Fruit fly (Drosophila melanogaster) whole organism, adult: Measurements from ENCODE around the gene CG42656.

Source experiments
- CG11617 ChIP-seq: fragments of 200-800 bp; sonication (Bioruptor generic); optimal IDR thresholded peaks from 2 replicates; lab custom pipeline; 2017; ENCODE audit warnings: mild to moderate bottlenecking, missing biosample characterization, missing genetic modification reagents, missing genetic modification characterization
- CG12768 ChIP-seq: fragments of 200-800 bp; sonication (Bioruptor generic); optimal IDR thresholded peaks from 2 replicates; lab custom pipeline; 2017; ENCODE audit warnings: missing biosample characterization, missing genetic modification characterization, mild to moderate bottlenecking, moderate library complexity, missing genetic modification reagents
- CG14711 ChIP-seq: fragments of 200-800 bp; sonication (Bioruptor generic); optimal IDR thresholded peaks from 2 replicates; lab custom pipeline; 2018; ENCODE audit warnings: missing biosample characterization, mild to moderate bottlenecking, missing genetic modification characterization, moderate library complexity
- CG1620 ChIP-seq: fragments of 200-800 bp; sonication (Bioruptor generic); optimal IDR thresholded peaks from 2 replicates; lab custom pipeline; 2016; ENCODE audit warnings: missing biosample characterization, missing genetic modification characterization
- CG33017 ChIP-seq: fragments of 200-800 bp; sonication (Bioruptor generic); optimal IDR thresholded peaks from 2 replicates; lab custom pipeline; 2018; ENCODE audit warnings: missing biosample characterization, mild to moderate bottlenecking, missing genetic modification characterization, moderate library complexity
- CG5204 ChIP-seq: fragments of 200-800 bp; sonication (Bioruptor generic); optimal IDR thresholded peaks from 2 replicates; lab custom pipeline; 2016; ENCODE audit warnings: missing biosample characterization, missing genetic modification characterization
- CG7045 ChIP-seq: fragments of 200-800 bp; sonication (Bioruptor generic); optimal IDR thresholded peaks from 2 replicates; lab custom pipeline; 2017; ENCODE audit warnings: missing biosample characterization, mild to moderate bottlenecking, missing genetic modification characterization
- CG7101 ChIP-seq: fragments of 200-800 bp; sonication (Bioruptor generic); optimal IDR thresholded peaks from 2 replicates; lab custom pipeline; 2018; ENCODE audit warnings: missing biosample characterization, mild to moderate bottlenecking, missing genetic modification characterization, moderate library complexity
- Clk ChIP-seq: fragments of 200-800 bp; sonication (Bioruptor generic); optimal IDR thresholded peaks from 2 replicates; lab custom pipeline; 2017; ENCODE audit warnings: missing biosample characterization, missing genetic modification characterization
- Crg-1 ChIP-seq: fragments of 200-800 bp; sonication (Bioruptor generic); optimal IDR thresholded peaks from 2 replicates; lab custom pipeline; 2016; ENCODE audit warnings: missing biosample characterization, missing genetic modification characterization
- Hr96 ChIP-seq: fragments of 200-800 bp; sonication (Bioruptor generic); optimal IDR thresholded peaks from 2 replicates; lab custom pipeline; 2016; ENCODE audit warnings: missing biosample characterization, missing genetic modification characterization
- Mnt ChIP-seq: fragments of 200-800 bp; sonication (Bioruptor generic); optimal IDR thresholded peaks from 2 replicates; lab custom pipeline; 2016; ENCODE audit warnings: missing biosample characterization, mild to moderate bottlenecking, missing genetic modification characterization
- bab1 ChIP-seq: fragments of 200-800 bp; sonication (Bioruptor generic); optimal IDR thresholded peaks from 3 replicates; lab custom pipeline; 2019; ENCODE audit warnings: missing biosample characterization, mild to moderate bottlenecking, missing genetic modification characterization, moderate library complexity
- cic ChIP-seq: fragments of 200-800 bp; sonication (Bioruptor generic); optimal IDR thresholded peaks from 2 replicates; lab custom pipeline; 2017; ENCODE audit warnings: missing biosample characterization, mild to moderate bottlenecking, missing genetic modification characterization, moderate library complexity
- cnc ChIP-seq, 2 experiments: fragments of >200 bp; optimal IDR thresholded peaks; 2 replicates each; lab custom pipeline; 2017
- kay ChIP-seq: fragments of 200-800 bp; sonication (Bioruptor generic); peaks from one replicate; lab custom pipeline; 2016; ENCODE audit warnings: missing biosample characterization, missing genetic modification characterization, borderline replicate concordance
- ovo ChIP-seq: fragments of 200-800 bp; sonication (Bioruptor generic); optimal IDR thresholded peaks from 2 replicates; lab custom pipeline; 2016; ENCODE audit warnings: missing biosample characterization, missing genetic modification characterization
- pad ChIP-seq: fragments of 200-800 bp; sonication (Bioruptor generic); optimal IDR thresholded peaks from 3 replicates; lab custom pipeline; 2017; ENCODE audit warnings: missing biosample characterization, missing genetic modification characterization, mild to moderate bottlenecking, moderate library complexity, missing genetic modification reagents
- tj ChIP-seq: fragments of 200-800 bp; sonication (Bioruptor generic); optimal IDR thresholded peaks from 3 replicates; lab custom pipeline; 2017; ENCODE audit warnings: missing biosample characterization, mild to moderate bottlenecking, missing genetic modification characterization, moderate library complexity
- toe ChIP-seq: fragments of 200-800 bp; sonication (Bioruptor generic); optimal IDR thresholded peaks from 2 replicates; lab custom pipeline; 2016; ENCODE audit warnings: missing biosample characterization, missing genetic modification characterization

Gene CG42656

dm6 chr3R:7528677-7529076 lies 35.6 kb upstream of the CG42656 start, which contains the start of gene alpha-Est6:
TSS of gene alpha-Est6 (minus strand) at chr3R:7528777.
- TF ChIP-seq pad (GFP tag; lab: Kevin White, UChicago) (no peak), tj (GFP tag; lab: Kevin White, UChicago) (no peak), Mnt (GFP tag; lab: Kevin White, UChicago) (no peak)

DNA sequence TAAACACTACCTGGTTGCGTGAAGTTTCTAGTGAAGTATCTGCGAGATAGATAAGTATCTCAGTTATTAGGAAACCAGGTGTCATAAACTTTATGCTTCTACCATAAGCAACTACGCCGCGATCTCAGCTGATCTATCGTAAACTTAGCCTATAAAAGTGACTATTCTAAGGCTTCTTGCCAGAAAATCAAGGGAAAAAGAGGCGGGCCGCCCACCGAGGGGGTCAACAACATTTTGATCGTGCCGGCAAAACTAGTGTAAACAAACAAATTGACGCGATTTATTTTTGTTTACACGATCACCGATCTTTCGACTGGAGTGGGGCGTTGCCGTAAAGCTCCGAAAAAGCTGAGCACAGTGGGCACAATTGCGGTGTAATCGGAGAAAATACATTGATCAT lies 31.1 kb upstream of the CG42656 start:
- TF ChIP-seq CG33017 (tag; lab: Kevin White, UChicago): peak; percentile 11
- no peak for TF ChIP-seq CG14711 (tag; lab: Kevin White, UChicago)

dm6 chr3R:7523594-7523993 lies 30.5 kb upstream of the CG42656 start, which contains the start of gene alpha-Est7:
TSS of gene alpha-Est7 (minus strand) at chr3R:7523753.
- TF ChIP-seq CG7045 (GFP tag; lab: Kevin White, UChicago) (no peak), CG1620 (GFP tag; lab: Kevin White, UChicago) (no peak), CG12768 (GFP tag; lab: Kevin White, UChicago) (peak; percentile 33), toe (peak; percentile 7), cic (GFP tag; lab: Kevin White, UChicago) (no peak), ovo (GFP tag; lab: Kevin White, UChicago) (no peak), kay (peak; percentile 91), Crg-1 (GFP tag; lab: Kevin White, UChicago) (no peak), CG7101 (tag; lab: Kevin White, UChicago) (no peak)

dm6 chr3R:7522266-7522955 lies 29.3 kb upstream of the CG42656 start:
- peak; percentile 10 for TF ChIP-seq Mnt (GFP tag; lab: Kevin White, UChicago)
- no peak for TF ChIP-seq tj (GFP tag; lab: Kevin White, UChicago)
- peak; percentile 60 for TF ChIP-seq Crg-1 (GFP tag; lab: Kevin White, UChicago)
- no peak for TF ChIP-seq Hr96 (GFP tag; lab: Kevin White, UChicago)
- TF ChIP-seq toe: peak; percentile 26
- peak; percentile 16 for TF ChIP-seq CG14711 (tag; lab: Kevin White, UChicago)
- peak in 1 of 2 experiments; percentile 31 for TF ChIP-seq cnc (optimal IDR thresholded peaks at IDR 0.05; lab: Kevin White, UChicago)
- no peak for TF ChIP-seq CG11617
- no peak for TF ChIP-seq pad (GFP tag; lab: Kevin White, UChicago)
- TF ChIP-seq ovo (GFP tag; lab: Kevin White, UChicago): peak; percentile 27
- TF ChIP-seq CG33017 (tag; lab: Kevin White, UChicago): peak; percentile 59
- TF ChIP-seq CG1620 (GFP tag; lab: Kevin White, UChicago): no peak
- peak; percentile 44 for TF ChIP-seq CG12768 (GFP tag; lab: Kevin White, UChicago)
- TF ChIP-seq CG5204: peak; percentile 20
- peak; percentile 5 for TF ChIP-seq CG7045 (GFP tag; lab: Kevin White, UChicago)
- TF ChIP-seq CG7101 (tag; lab: Kevin White, UChicago): peak; percentile 65
- no peak for TF ChIP-seq Clk (GFP tag; lab: Kevin White, UChicago)
- TF ChIP-seq bab1 (GFP tag; lab: Kevin White, UChicago): no peak
- peak; percentile 24 for TF ChIP-seq cic (GFP tag; lab: Kevin White, UChicago)
- TF ChIP-seq kay: peak; percentile 61

DNA sequence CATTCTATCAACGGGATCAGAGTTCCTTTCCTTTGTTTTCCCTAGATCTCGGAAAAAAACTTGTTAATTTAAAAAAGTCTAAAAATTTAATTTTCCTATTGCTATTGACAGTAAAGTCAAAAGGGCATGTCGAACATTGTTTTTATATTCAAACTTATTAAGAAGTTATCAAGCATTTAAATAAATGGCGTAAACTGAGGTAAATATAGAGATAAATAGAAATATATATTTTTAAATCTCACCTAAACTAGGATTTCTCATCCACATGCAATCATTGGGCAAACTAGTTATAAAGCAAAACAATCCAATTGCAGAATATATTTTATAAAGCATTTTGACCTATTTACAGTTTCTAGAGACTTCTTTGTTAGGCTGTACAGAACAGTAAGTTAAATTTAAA lies 26.3 kb upstream of the CG42656 start, which contains the start of gene Ubc84D:
Gene Ubc84D, minus strand, starts transcription at position 101 of the 400 bp plus-strand sequence.
- TF ChIP-seq CG14711 (tag; lab: Kevin White, UChicago) (no peak), Hr96 (GFP tag; lab: Kevin White, UChicago) (no peak), kay (no peak), CG12768 (GFP tag; lab: Kevin White, UChicago) (no peak), Mnt (GFP tag; lab: Kevin White, UChicago) (no peak), Clk (GFP tag; lab: Kevin White, UChicago) (no peak), ovo (GFP tag; lab: Kevin White, UChicago) (no peak), bab1 (GFP tag; lab: Kevin White, UChicago) (no peak), Crg-1 (GFP tag; lab: Kevin White, UChicago) (no peak), cic (GFP tag; lab: Kevin White, UChicago) (no peak), toe (no peak), tj (GFP tag; lab: Kevin White, UChicago) (no peak), pad (GFP tag; lab: Kevin White, UChicago) (no peak), CG7101 (tag; lab: Kevin White, UChicago) (no peak), cnc (optimal IDR thresholded peaks at IDR 0.05; lab: Kevin White, UChicago) (no peak), CG1620 (GFP tag; lab: Kevin White, UChicago) (no peak), CG11617 (no peak), CG5204 (no peak), CG33017 (tag; lab: Kevin White, UChicago) (no peak)

dm6 chr3R:7515599-7516069 lies 22.6 kb upstream of the CG42656 start, which contains the start of gene alpha-Est8:
TSS of gene alpha-Est8 (minus strand) at chr3R:7515670.
- TF ChIP-seq CG7045 (GFP tag; lab: Kevin White, UChicago) (peak; percentile 38), CG14711 (tag; lab: Kevin White, UChicago) (peak; percentile 29), CG11617 (no peak), CG1620 (GFP tag; lab: Kevin White, UChicago) (no peak), Hr96 (GFP tag; lab: Kevin White, UChicago) (peak; percentile 2), bab1 (GFP tag; lab: Kevin White, UChicago) (no peak), tj (GFP tag; lab: Kevin White, UChicago) (peak; percentile 3), Crg-1 (GFP tag; lab: Kevin White, UChicago) (no peak), cnc (optimal IDR thresholded peaks at IDR 0.05; lab: Kevin White, UChicago) (no peak), Mnt (GFP tag; lab: Kevin White, UChicago) (peak; percentile 59), CG12768 (GFP tag; lab: Kevin White, UChicago) (peak; percentile 47), ovo (GFP tag; lab: Kevin White, UChicago) (peak; percentile 88), CG33017 (tag; lab: Kevin White, UChicago) (peak; percentile 51), Clk (GFP tag; lab: Kevin White, UChicago) (peak; percentile 10), cic (GFP tag; lab: Kevin White, UChicago) (peak; percentile 55), CG7101 (tag; lab: Kevin White, UChicago) (peak; percentile 28), pad (GFP tag; lab: Kevin White, UChicago) (peak; percentile 14), CG5204 (peak; percentile 38), kay (peak; percentile 2), toe (peak; percentile 31)
